Fruit fly (Drosophila melanogaster): Measurements from ENCODE around the gene CG14518.
A peak's percentile ranks its signal among the peaks of the same experiment; 100 is the strongest.

CG14518 gene

DNA sequence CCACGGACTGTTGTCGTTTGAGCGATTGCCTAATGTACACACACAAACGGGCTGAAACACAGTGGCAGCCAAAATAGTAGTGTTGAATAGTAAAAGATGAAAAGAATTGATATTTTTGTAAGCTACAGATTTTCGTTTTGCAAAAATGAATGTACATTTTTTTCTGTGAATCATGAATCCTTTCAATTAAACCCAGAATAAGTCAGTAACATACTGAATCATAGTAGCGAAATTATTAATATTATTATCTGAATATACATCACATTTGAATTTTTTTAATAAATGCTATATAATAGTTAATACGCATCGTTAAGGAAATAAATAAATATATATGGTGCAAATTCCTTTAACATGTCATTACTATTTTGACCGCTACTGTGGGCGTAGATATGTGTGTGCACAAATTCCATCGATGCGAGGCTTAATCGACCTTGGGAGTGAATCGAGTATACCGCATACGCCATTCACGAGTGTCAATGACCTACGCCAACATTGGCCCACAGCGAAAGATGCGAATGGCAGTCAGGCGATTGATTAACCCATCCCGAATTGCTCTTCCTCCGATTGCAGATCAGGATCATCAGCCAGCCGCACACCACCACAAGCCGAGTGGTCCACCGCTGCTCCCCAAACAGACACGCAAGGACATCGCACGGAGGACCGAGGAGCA, 15.9 kb downstream of the CG14518 start (continued):
- TF ChIP-seq hb (GFP tag; IDR thresholded peaks at IDR 0.05; ENCODE audit: partially characterized antibody) (no peak), H2.0 (GFP tag; IDR thresholded peaks at IDR 0.05) (no peak), dpn (GFP tag; optimal IDR thresholded peaks at IDR 0.05) (peak in 1 of 2 experiments; percentile 72), Asciz (GFP tag; optimal IDR thresholded peaks at IDR 0.05) (peak; percentile 65), CG8290 (GFP tag; optimal IDR thresholded peaks at IDR 0.05) (no peak), CG8290 (tag; optimal IDR thresholded peaks at IDR 0.05) (no peak), sr (GFP tag; IDR thresholded peaks at IDR 0.05) (no peak), chinmo (GFP tag; IDR thresholded peaks at IDR 0.05; ENCODE audit: partially characterized antibody) (peak; percentile 64; the same call in 1 of the 4 replicates), knrl (GFP tag; IDR thresholded peaks at IDR 0.05; ENCODE audit: partially characterized antibody) (no peak), CG14441 (GFP tag; IDR thresholded peaks at IDR 0.05) (peak; percentile 57), CTCF (GFP tag; optimal IDR thresholded peaks at IDR 0.05) (no peak), sob (GFP tag; IDR thresholded peaks at IDR 0.05) (0 out of 2 replicates have a peak, but pooled peaks have one; percentile 36), Stat92E (GFP tag; optimal IDR thresholded peaks at IDR 0.05) (no peak), CG2712 (tag; optimal IDR thresholded peaks at IDR 0.05) (peak; percentile 76), sug (tag; optimal IDR thresholded peaks at IDR 0.05) (no peak), CG10366 (GFP tag; IDR thresholded peaks at IDR 0.05) (peak; percentile 48; the same call in 1 of the 2 replicates), h (optimal IDR thresholded peaks at IDR 0.05) (no peak), C15 (GFP tag; IDR thresholded peaks at IDR 0.05) (no peak), sqz (GFP tag; optimal IDR thresholded peaks at IDR 0.05) (no peak), vnd (GFP tag; IDR thresholded peaks at IDR 0.05; ENCODE audit: partially characterized antibody) (no peak), slp2 (GFP tag; optimal IDR thresholded peaks at IDR 0.05) (no peak), CG12942 (GFP tag; optimal IDR thresholded peaks at IDR 0.05) (peak; percentile 49), emc (GFP tag; optimal IDR thresholded peaks at IDR 0.05) (no peak), cato (GFP tag; optimal IDR thresholded peaks at IDR 0.05; ENCODE audit: borderline replicate concordance) (peak; percentile 25), CG12071 (GFP tag; optimal IDR thresholded peaks at IDR 0.05) (no peak), sc (optimal IDR thresholded peaks at IDR 0.05) (no peak), sc (GFP tag; optimal IDR thresholded peaks at IDR 0.05) (peak; percentile 54), CG13624 (GFP tag; optimal IDR thresholded peaks at IDR 0.05) (no peak), CG7987 (GFP tag; optimal IDR thresholded peaks at IDR 0.05) (no peak), CG5953 (GFP tag; IDR thresholded peaks at IDR 0.05) (no peak), CG3163 (GFP tag; optimal IDR thresholded peaks at IDR 0.05) (no peak), tna (GFP tag; IDR thresholded peaks at IDR 0.05; ENCODE audit: partially characterized antibody) (no peak), PHDP (tag; optimal IDR thresholded peaks at IDR 0.05) (peak; percentile 78), HLH3B (GFP tag; IDR thresholded peaks at IDR 0.05) (peak; percentile 46; the same call in 1 of the 2 replicates), sens-2 (GFP tag; IDR thresholded peaks at IDR 0.05) (no peak), fru (optimal IDR thresholded peaks at IDR 0.05) (no peak), caup (GFP tag; optimal IDR thresholded peaks at IDR 0.05; ENCODE audit: severe bottlenecking) (peak; percentile 72)

DNA sequence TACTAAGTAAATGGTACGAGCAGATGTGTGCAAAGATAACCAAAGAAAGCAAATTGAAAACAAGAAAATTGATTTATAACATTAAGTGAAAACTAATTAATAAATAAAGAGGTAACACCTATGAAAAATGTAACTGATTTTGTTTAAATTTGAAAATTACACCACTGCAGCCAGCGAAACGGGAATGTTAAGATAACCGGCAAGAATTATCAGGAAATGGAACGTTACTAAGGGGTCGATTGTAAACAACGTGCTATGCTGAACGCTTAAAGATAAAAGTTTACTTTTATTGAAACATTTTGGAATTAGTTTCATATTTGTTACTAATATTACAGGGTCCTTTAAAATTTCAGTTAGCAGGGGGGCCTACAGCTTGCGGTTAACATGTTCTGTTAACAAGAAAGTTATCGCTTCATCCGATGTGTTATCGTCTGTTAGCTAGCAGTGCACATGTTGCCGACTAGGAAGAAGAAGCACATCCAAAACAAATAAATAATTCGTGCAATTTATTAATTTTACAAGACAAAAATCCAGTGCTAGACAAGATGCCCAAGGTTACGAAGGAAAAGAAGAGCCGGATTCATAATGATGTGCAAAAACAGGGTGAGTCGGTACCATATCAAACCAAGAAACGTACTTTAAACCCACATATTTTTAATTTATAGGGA, 24.4 kb downstream of the CG14518 start, which contains the start of gene CG11837:
TSS of gene CG11837 (plus strand) at position 439 of the 668 bp plus-strand sequence.
- TF ChIP-seq CG30020 (tag; optimal IDR thresholded peaks at IDR 0.05), result no peak
- no peak for TF ChIP-seq CG3407 (GFP tag; optimal IDR thresholded peaks at IDR 0.05)
- no peak for TF ChIP-seq CG1024 (GFP tag; IDR thresholded peaks at IDR 0.05)
- TF ChIP-seq Hmx (GFP tag; optimal IDR thresholded peaks at IDR 0.05), result no peak
- TF ChIP-seq CG34422 (GFP tag; IDR thresholded peaks at IDR 0.05), result peak; percentile 14; the same call in 1 of the 3 replicates
- TF ChIP-seq Lhr (GFP tag; optimal IDR thresholded peaks at IDR 0.05), result no peak
- no peak for TF ChIP-seq Ptx1 (GFP tag; IDR thresholded peaks at IDR 0.05)
- no peak for TF ChIP-seq Doc2 (GFP tag; IDR thresholded peaks at IDR 0.05)
- peak; percentile 2 for TF ChIP-seq Sry-δ (GFP tag; optimal IDR thresholded peaks at IDR 0.05)
- peak; percentile 86 for TF ChIP-seq dm (GFP tag; optimal IDR thresholded peaks at IDR 0.05)
- TF ChIP-seq stwl (tag; optimal IDR thresholded peaks at IDR 0.05), result peak; percentile 4
- peak; percentile 28 for TF ChIP-seq Med (GFP tag)
- TF ChIP-seq Aef1 (GFP tag; IDR thresholded peaks at IDR 0.05), result no peak
- TF ChIP-seq CG9437 (GFP tag; optimal IDR thresholded peaks at IDR 0.05), result no peak
- no peak for TF ChIP-seq stc (GFP tag; IDR thresholded peaks at IDR 0.05)
- no peak for TF ChIP-seq ken (GFP tag; IDR thresholded peaks at IDR 0.05)

Measured in whole organism, embryonic.